Fruit fly (Drosophila melanogaster) whole organism, embryonic: ENCODE measurements around the gene CG14212.
A peak's percentile ranks its signal among the peaks of the same experiment; 100 is the strongest.

Experiments used
- B-H1 ChIP-seq: fragments of 200-800 bp; sonication (Bioruptor generic); IDR thresholded peaks from 3 replicates; pipeline ENCODE4 v1.3.6; 2022; ENCODE audit warnings: missing biosample characterization, missing genetic modification characterization
- CG11696 ChIP-seq: fragments of 200-800 bp; sonication (Bioruptor generic); IDR thresholded peaks from 2 replicates; pipeline ENCODE4 v1.3.6; 2022; ENCODE audit warnings: missing biosample characterization, missing genetic modification characterization
- CG12104 ChIP-seq: fragments of 200-800 bp; sonication (Bioruptor generic); optimal IDR thresholded peaks from 3 replicates; lab custom pipeline; 2016; ENCODE audit warnings: missing biosample characterization, missing genetic modification characterization
- CG1529 ChIP-seq: fragments of 200-800 bp; sonication (Bioruptor generic); optimal IDR thresholded peaks from 3 replicates; lab custom pipeline; 2018; ENCODE audit warnings: missing biosample characterization, missing genetic modification characterization
- CG17328 ChIP-seq: fragments of 200-800 bp; sonication (Bioruptor generic); IDR thresholded peaks from 2 replicates; pipeline ENCODE4 v1.3.6; 2022; ENCODE audit warnings: missing biosample characterization, missing genetic modification characterization
- CG17612 ChIP-seq: fragments of 200-800 bp; sonication (Bioruptor generic); IDR thresholded peaks from 2 replicates; pipeline ENCODE4 v1.3.6; 2022; ENCODE audit warnings: missing biosample characterization, missing genetic modification characterization
- CG17829 ChIP-seq: fragments of 200-800 bp; optimal IDR thresholded peaks from 2 replicates; lab custom pipeline; 2019; ENCODE audit warnings: missing biosample characterization, mild to moderate bottlenecking, missing genetic modification characterization, moderate library complexity
- CG31388 ChIP-seq: fragments of 200-800 bp; sonication (Bioruptor generic); optimal IDR thresholded peaks from 2 replicates; lab custom pipeline; 2016; ENCODE audit warnings: missing biosample characterization, missing genetic modification characterization
- CG3163 ChIP-seq: fragments of 200-800 bp; sonication (Bioruptor generic); optimal IDR thresholded peaks from 3 replicates; lab custom pipeline; 2016; ENCODE audit warnings: missing biosample characterization, missing genetic modification characterization
- CG32767 ChIP-seq: fragments of 200-800 bp; sonication (Bioruptor generic); IDR thresholded peaks from 2 replicates; pipeline ENCODE4 v1.3.6; 2022; ENCODE audit warnings: missing biosample characterization, missing genetic modification characterization
- CG32772 ChIP-seq: fragments of 200-800 bp; sonication (Bioruptor generic); IDR thresholded peaks from 2 replicates; pipeline ENCODE4 v1.3.6; 2022; ENCODE audit warnings: missing biosample characterization, missing genetic modification characterization
- CG4282 ChIP-seq: fragments of 200-800 bp; sonication (Bioruptor generic); optimal IDR thresholded peaks from 2 replicates; lab custom pipeline; 2016; ENCODE audit warnings: missing biosample characterization, missing genetic modification characterization
- CG4854 ChIP-seq: fragments of 200-800 bp; sonication (Bioruptor generic); optimal IDR thresholded peaks from 2 replicates; lab custom pipeline; 2016; ENCODE audit warnings: missing biosample characterization, missing genetic modification characterization, inconsistent platforms
- CG6254 ChIP-seq: fragments of 200-800 bp; sonication (Bioruptor generic); optimal IDR thresholded peaks from 3 replicates; lab custom pipeline; 2017; ENCODE audit warnings: mild to moderate bottlenecking, missing biosample characterization, missing genetic modification reagents, missing genetic modification characterization
- CG7786 ChIP-seq: fragments of 200-800 bp; sonication (Bioruptor generic); optimal IDR thresholded peaks from 2 replicates; lab custom pipeline; 2016; ENCODE audit warnings: missing biosample characterization, missing genetic modification characterization
- CG7839 ChIP-seq: fragments of 200-800 bp; sonication (Bioruptor generic); optimal IDR thresholded peaks from 3 replicates; lab custom pipeline; 2018; ENCODE audit warnings: missing biosample characterization, mild to moderate bottlenecking, missing genetic modification characterization, moderate library complexity
- CG8089 ChIP-seq: fragments of 200-800 bp; sonication (Bioruptor generic); optimal IDR thresholded peaks from 3 replicates; lab custom pipeline; 2016; ENCODE audit warnings: missing biosample characterization, missing genetic modification characterization
- CG8281 ChIP-seq: fragments of 200-800 bp; sonication (Bioruptor generic); optimal IDR thresholded peaks from 2 replicates; lab custom pipeline; 2018; ENCODE audit warnings: missing biosample characterization, mild to moderate bottlenecking, missing genetic modification characterization, moderate library complexity
- CG8359 ChIP-seq: fragments of 200-800 bp; sonication (Bioruptor generic); optimal IDR thresholded peaks from 2 replicates; lab custom pipeline; 2017; ENCODE audit warnings: missing biosample characterization, mild to moderate bottlenecking, missing genetic modification characterization, borderline replicate concordance
- CG8924 ChIP-seq: fragments of 200-800 bp; optimal IDR thresholded peaks from 3 replicates; lab custom pipeline; 2019; ENCODE audit warnings: missing biosample characterization, mild to moderate bottlenecking, missing genetic modification characterization, moderate library complexity
- CG9727 ChIP-seq: fragments of 200-800 bp; sonication (Bioruptor generic); optimal IDR thresholded peaks from 3 replicates; lab custom pipeline; 2017; ENCODE audit warnings: missing biosample characterization, mild to moderate bottlenecking, missing genetic modification characterization
- CG9876 ChIP-seq: fragments of 200-800 bp; sonication (Bioruptor generic); optimal IDR thresholded peaks from 2 replicates; lab custom pipeline; 2016; ENCODE audit warnings: missing biosample characterization, missing genetic modification characterization
- CoRest ChIP-seq: fragments of 200-800 bp; sonication (Bioruptor generic); optimal IDR thresholded peaks from 3 replicates; lab custom pipeline; 2018; ENCODE audit warnings: missing biosample characterization, mild to moderate bottlenecking, missing genetic modification characterization, moderate library complexity
- Dip2 ChIP-seq: fragments of 200-800 bp; sonication (Bioruptor generic); IDR thresholded peaks from 2 replicates; pipeline ENCODE4 v1.3.6; 2022; ENCODE audit warnings: missing biosample characterization, missing genetic modification characterization
- H15 ChIP-seq: fragments of 200-800 bp; sonication (Bioruptor generic); IDR thresholded peaks from 3 replicates; pipeline ENCODE4 v1.3.6; 2022; ENCODE audit warnings: missing biosample characterization, missing genetic modification characterization
- HmgZ ChIP-seq: fragments of 200-800 bp; sonication (Bioruptor generic); optimal IDR thresholded peaks from 2 replicates; lab custom pipeline; 2018; ENCODE audit warnings: missing biosample characterization, mild to moderate bottlenecking, missing genetic modification characterization
- Hmr ChIP-seq: fragments of 200-800 bp; sonication (Bioruptor generic); optimal IDR thresholded peaks from 3 replicates; lab custom pipeline; 2017; ENCODE audit warnings: mild to moderate bottlenecking, missing biosample characterization, missing genetic modification reagents, missing genetic modification characterization
- Hmx ChIP-seq: fragments of 200-800 bp; sonication (Bioruptor generic); optimal IDR thresholded peaks from 2 replicates; lab custom pipeline; 2016; ENCODE audit warnings: missing biosample characterization, missing genetic modification characterization
- Hr3 ChIP-seq: fragments of 200-800 bp; sonication (Bioruptor generic); optimal IDR thresholded peaks from 3 replicates; lab custom pipeline; 2016; ENCODE audit warnings: missing biosample characterization, missing genetic modification characterization
- Hr39 ChIP-seq: fragments of >200 bp; optimal IDR thresholded peaks from 2 replicates; lab custom pipeline; 2017
- NFAT ChIP-seq: fragments of 200-800 bp; sonication (Bioruptor generic); IDR thresholded peaks from 2 replicates; pipeline ENCODE4 v1.3.6; 2022; ENCODE audit warnings: missing biosample characterization, missing genetic modification characterization
- Nf-YC ChIP-seq: fragments of 200-800 bp; optimal IDR thresholded peaks from 3 replicates; lab custom pipeline; 2019; ENCODE audit warnings: missing biosample characterization, mild to moderate bottlenecking, missing genetic modification characterization, moderate library complexity
- Oaz ChIP-seq: fragments of 200-800 bp; sonication (Bioruptor generic); IDR thresholded peaks from 2 replicates; pipeline ENCODE4 v1.3.6; 2022; ENCODE audit warnings: missing biosample characterization, missing genetic modification characterization
- Ptx1 ChIP-seq: fragments of 200-800 bp; sonication (Bioruptor generic); IDR thresholded peaks from 2 replicates; pipeline ENCODE4 v1.3.6; 2022; ENCODE audit warnings: missing biosample characterization, missing genetic modification characterization
- Sin3A ChIP-seq: fragments of >200 bp; optimal IDR thresholded peaks from 2 replicates; lab custom pipeline; 2018
- Sox100B ChIP-seq: fragments of 200-800 bp; sonication (Bioruptor generic); optimal IDR thresholded peaks from 3 replicates; lab custom pipeline; 2018; ENCODE audit warnings: missing biosample characterization, mild to moderate bottlenecking, missing genetic modification characterization
- Usf ChIP-seq: fragments of 200-800 bp; sonication (Bioruptor generic); optimal IDR thresholded peaks from 2 replicates; lab custom pipeline; 2017; ENCODE audit warnings: missing genotype, missing biosample characterization, missing genetic modification characterization
- az2 ChIP-seq: fragments of 200-800 bp; sonication (Bioruptor generic); optimal IDR thresholded peaks from 3 replicates; lab custom pipeline; 2016; ENCODE audit warnings: missing biosample characterization, missing genetic modification characterization
- cato ChIP-seq: fragments of 200-800 bp; sonication (Bioruptor generic); optimal IDR thresholded peaks from 2 replicates; lab custom pipeline; 2016; ENCODE audit warnings: missing biosample characterization, missing genetic modification characterization, borderline replicate concordance
- corto ChIP-seq: fragments of 200-800 bp; sonication (Bioruptor generic); optimal IDR thresholded peaks from 2 replicates; lab custom pipeline; 2016; ENCODE audit warnings: missing biosample characterization, mild to moderate bottlenecking, missing genetic modification characterization, moderate library complexity
- dimm ChIP-seq: fragments of 200-800 bp; sonication (Bioruptor generic); IDR thresholded peaks from 2 replicates; pipeline ENCODE4 v1.3.6; 2022; ENCODE audit warnings: missing biosample characterization, missing genetic modification characterization
- dmrt99B ChIP-seq: fragments of 200-800 bp; sonication (Bioruptor generic); optimal IDR thresholded peaks from 2 replicates; lab custom pipeline; 2018; ENCODE audit warnings: missing biosample characterization, mild to moderate bottlenecking, missing genetic modification characterization, moderate library complexity
- grau ChIP-seq: fragments of 200-800 bp; optimal IDR thresholded peaks from 3 replicates; lab custom pipeline; 2019; ENCODE audit warnings: missing biosample characterization, mild to moderate bottlenecking, missing genetic modification characterization, moderate library complexity
- hkb ChIP-seq, 2 experiments: fragments of 200-800 bp in 1 of 2; fragments of >200 bp in 1 of 2; sonication (Bioruptor generic) in 1 of 2; IDR thresholded peaks in 1 of 2; optimal IDR thresholded peaks in 1 of 2; 2 replicates each; pipeline versions ENCODE4 v1.3.6 to Lab custom; 2017 to 2022; ENCODE audit warnings: missing biosample characterization in 1 of 2, missing genetic modification characterization in 1 of 2
- jigr1 ChIP-seq: fragments of 200-800 bp; sonication (Bioruptor generic); IDR thresholded peaks from 3 replicates; pipeline ENCODE4 v1.3.6; 2022; ENCODE audit warnings: missing biosample characterization, missing genetic modification characterization
- kay ChIP-seq: fragments of 200-800 bp; sonication (Bioruptor generic); optimal IDR thresholded peaks from 2 replicates; lab custom pipeline; 2016; ENCODE audit warnings: missing biosample characterization, missing genetic modification characterization
- klu ChIP-seq: fragments of 200-800 bp; sonication (Bioruptor generic); IDR thresholded peaks from 2 replicates; pipeline ENCODE4 v1.3.6; 2022; ENCODE audit warnings: missing biosample characterization, missing genetic modification characterization
- oc ChIP-seq: fragments of 200-800 bp; sonication (Bioruptor generic); optimal IDR thresholded peaks from 2 replicates; lab custom pipeline; 2018; ENCODE audit warnings: missing biosample characterization, mild to moderate bottlenecking, missing genetic modification characterization, moderate library complexity
- peb ChIP-seq: fragments of 200-800 bp; sonication (Bioruptor generic); IDR thresholded peaks from 2 replicates; pipeline ENCODE4 v1.3.6; 2022; ENCODE audit warnings: missing biosample characterization, missing genetic modification characterization
- sqz ChIP-seq: fragments of 200-800 bp; sonication (Bioruptor generic); optimal IDR thresholded peaks from 3 replicates; lab custom pipeline; 2018; ENCODE audit warnings: missing biosample characterization, mild to moderate bottlenecking, missing genetic modification characterization
- tgo ChIP-seq: fragments of 200-800 bp; sonication (Bioruptor generic); IDR thresholded peaks from 3 replicates; pipeline ENCODE4 v1.3.6; 2022; ENCODE audit warnings: missing biosample characterization, missing genetic modification characterization
- tx ChIP-seq: fragments of 200-800 bp; sonication (Bioruptor generic); optimal IDR thresholded peaks from 2 replicates; lab custom pipeline; 2016; ENCODE audit warnings: missing biosample characterization, missing genetic modification characterization

Gene CG14212

DNA sequence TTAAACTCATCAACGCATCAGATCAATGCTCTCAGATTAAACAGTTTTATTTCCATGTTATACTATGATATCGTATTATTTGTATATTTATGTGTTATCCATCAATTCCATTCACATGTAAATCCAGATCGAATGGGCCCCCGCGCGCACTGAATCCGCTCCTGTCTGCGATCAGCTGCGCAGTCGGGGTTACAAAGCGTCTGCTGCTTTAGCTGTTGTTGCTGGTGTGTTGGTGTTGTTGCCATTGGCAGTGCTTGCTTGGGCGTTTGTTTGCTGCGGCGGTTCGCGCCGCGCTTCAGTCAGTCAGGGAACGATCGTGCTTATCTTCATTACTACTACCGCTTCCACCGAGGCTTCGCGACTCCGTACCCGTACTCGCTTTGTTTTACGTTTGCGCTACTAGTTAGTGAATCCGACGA is 41.5 kb downstream of the CG14212 start, which contains the start of gene Zw (continued):
- no peak for TF ChIP-seq CG4854
- no peak for TF ChIP-seq CG6254
- no peak for TF ChIP-seq cato (GFP tag; lab: Kevin White, UChicago)
- TF ChIP-seq jigr1 (GFP tag; lab: Robert Waterston, UW) = no peak; the same call in 2 of the 3 replicates
- TF ChIP-seq grau (tag; lab: Kevin White, UChicago) = peak; percentile 45
- peak; percentile 1 for TF ChIP-seq CG8924 (tag; lab: Kevin White, UChicago)
- TF ChIP-seq CG7839 (tag; lab: Kevin White, UChicago) = peak; percentile 66
- TF ChIP-seq corto = no peak
- TF ChIP-seq CG17829 = peak; percentile 18
- TF ChIP-seq az2 (GFP tag; lab: Kevin White, UChicago) = peak; percentile 45
- no peak for TF ChIP-seq dimm (GFP tag; lab: Robert Waterston, UW)
- TF ChIP-seq CG9727 (GFP tag; lab: Kevin White, UChicago) = no peak
- peak; percentile 27 for TF ChIP-seq Hmr (GFP tag; lab: Kevin White, UChicago)
- no peak for TF ChIP-seq hkb (optimal IDR thresholded peaks at IDR 0.05; lab: Kevin White, UChicago)
- TF ChIP-seq hkb (GFP tag; IDR thresholded peaks at IDR 0.05; lab: Robert Waterston, UW) = peak; percentile 27; the same call in 1 of the 2 replicates
- TF ChIP-seq Hmx (GFP tag; lab: Kevin White, UChicago) = no peak
- no peak for TF ChIP-seq Sox100B
- no peak for TF ChIP-seq CG32767 (GFP tag; lab: Robert Waterston, UW)
- peak; percentile 5 for TF ChIP-seq sqz (GFP tag; lab: Kevin White, UChicago)
- TF ChIP-seq H15 (GFP tag; lab: Robert Waterston, UW) = peak; percentile 53; the same call in 1 of the 3 replicates
- TF ChIP-seq Usf (GFP tag; lab: Kevin White, UChicago) = peak; percentile 35
- TF ChIP-seq CG4282 (GFP tag; lab: Kevin White, UChicago) = no peak
- TF ChIP-seq HmgZ (tag; lab: Kevin White, UChicago) = peak; percentile 62
- TF ChIP-seq CG9876 (GFP tag; lab: Kevin White, UChicago) = no peak
- no peak for TF ChIP-seq Hr39 (lab: Kevin White, UChicago)
- TF ChIP-seq Dip2 (GFP tag; lab: Robert Waterston, UW) = no peak
- TF ChIP-seq CG11696 (GFP tag; lab: Robert Waterston, UW) = no peak
- peak; percentile 67 for TF ChIP-seq tgo
- TF ChIP-seq Oaz (GFP tag; lab: Robert Waterston, UW) = no peak
- TF ChIP-seq CoRest (tag; lab: Kevin White, UChicago) = peak; percentile 43
- peak; percentile 81 for TF ChIP-seq NFAT (GFP tag; lab: Robert Waterston, UW)
- peak; percentile 49 for TF ChIP-seq CG7786 (GFP tag; lab: Kevin White, UChicago)
- TF ChIP-seq tx (GFP tag; lab: Kevin White, UChicago) = no peak
- TF ChIP-seq CG3163 (GFP tag; lab: Kevin White, UChicago) = no peak
- TF ChIP-seq kay (GFP tag; lab: Kevin White, UChicago) = no peak
- peak; percentile 0 for TF ChIP-seq CG1529 (GFP tag; lab: Kevin White, UChicago)
- TF ChIP-seq oc (tag; lab: Kevin White, UChicago) = no peak
- no peak for TF ChIP-seq peb
- peak; percentile 25 for TF ChIP-seq Hr3
- TF ChIP-seq Sin3A = no peak
- no peak for TF ChIP-seq CG17612 (GFP tag; lab: Robert Waterston, UW)
- TF ChIP-seq CG12104 (GFP tag; lab: Kevin White, UChicago) = no peak
- TF ChIP-seq CG8089 = peak; percentile 10
- TF ChIP-seq CG17328 (GFP tag; lab: Robert Waterston, UW) = peak; percentile 37; the same call in 1 of the 2 replicates
- peak; percentile 59 for TF ChIP-seq CG32772 (GFP tag; lab: Robert Waterston, UW)
- TF ChIP-seq dmrt99B (tag; lab: Kevin White, UChicago) = peak; percentile 40
- TF ChIP-seq B-H1 (GFP tag; lab: Robert Waterston, UW) = peak; percentile 29; the same call in 1 of the 3 replicates
- TF ChIP-seq klu (GFP tag; lab: Robert Waterston, UW) = peak; percentile 35; the same call in 1 of the 2 replicates
- peak; percentile 73 for TF ChIP-seq Ptx1
- TF ChIP-seq Nf-YC = peak; percentile 1
- no peak for TF ChIP-seq CG8359 (GFP tag; lab: Kevin White, UChicago)
- TF ChIP-seq CG31388 (GFP tag; lab: Kevin White, UChicago) = no peak
- no peak for TF ChIP-seq CG8281 (tag; lab: Kevin White, UChicago)
